Worm (Caenorhabditis elegans) whole organism, dauer: ENCODE data around the gene R12B2.2.

Experiments used
- unc-62 ChIP-seq: sonication (generic microtip); optimal IDR thresholded peaks from 2 replicates; lab custom pipeline; 2017; ENCODE audit warnings: missing biosample characterization, missing genetic modification reagents, missing genetic modification characterization

The R12B2.2 gene

ce11 chrIII:5806720-5807119 lies at the start of gene R12B2.2:
Gene R12B2.2 (plus strand): TSS chrIII:5807020.
- no peak for TF ChIP-seq unc-62 (GFP tag; lab: Kevin White, UChicago)

ce11 chrIII:5757492-5758045 lies 49.3 kb upstream of the R12B2.2 start:
- no peak for TF ChIP-seq unc-62 (GFP tag; lab: Kevin White, UChicago)

ce11 chrIII:5758519-5759099 lies 48.2 kb upstream of the R12B2.2 start:
- no peak for TF ChIP-seq unc-62 (GFP tag; lab: Kevin White, UChicago)

- TF ChIP-seq unc-62 (GFP tag; lab: Kevin White, UChicago): no peak
Measured at ce11 chrIII:5760721-5761120, 46.1 kb upstream of the R12B2.2 start.

- no peak for TF ChIP-seq unc-62 (GFP tag; lab: Kevin White, UChicago)
Measured at ce11 chrIII:5761886-5762285, 44.9 kb upstream of the R12B2.2 start.

ce11 chrIII:5763988-5764387 lies 42.8 kb upstream of the R12B2.2 start:
- no peak for TF ChIP-seq unc-62 (GFP tag; lab: Kevin White, UChicago)

- no peak for TF ChIP-seq unc-62 (GFP tag; lab: Kevin White, UChicago)
Measured at ce11 chrIII:5769726-5770235, 37.0 kb upstream of the R12B2.2 start, which contains the start of gene cutl-23. Gene cutl-23 (plus strand): TSS chrIII:5770185.

- TF ChIP-seq unc-62 (GFP tag; lab: Kevin White, UChicago): no peak
Measured at ce11 chrIII:5782080-5782479, 24.7 kb upstream of the R12B2.2 start.

ce11 chrIII:5785273-5785929 lies 21.4 kb upstream of the R12B2.2 start, which contains the start of gene Y37B11A.3:
Gene Y37B11A.3 (minus strand): TSS chrIII:5785323.
- TF ChIP-seq unc-62 (GFP tag; lab: Kevin White, UChicago): no peak

ce11 chrIII:5790550-5790949 lies 16.3 kb upstream of the R12B2.2 start, which contains the start of gene rev-3:
Gene rev-3 (minus strand): TSS chrIII:5790650.
- no peak for TF ChIP-seq unc-62 (GFP tag; lab: Kevin White, UChicago)

- TF ChIP-seq unc-62 (GFP tag; lab: Kevin White, UChicago): no peak
Measured at ce11 chrIII:5794982-5795381, 11.8 kb upstream of the R12B2.2 start.

ce11 chrIII:5798747-5799146 lies 8.1 kb upstream of the R12B2.2 start, which contains the start of gene ceh-10:
Gene ceh-10 (plus strand): TSS chrIII:5799047.
- TF ChIP-seq unc-62 (GFP tag; lab: Kevin White, UChicago): no peak

ce11 chrIII:5802971-5803370 lies 3.8 kb upstream of the R12B2.2 start, which contains the start of the genes polq-1 and him-10:
Gene polq-1 (minus strand): TSS chrIII:5803160.
Gene him-10 (plus strand): TSS chrIII:5803260.
- no peak for TF ChIP-seq unc-62 (GFP tag; lab: Kevin White, UChicago)

- TF ChIP-seq unc-62 (GFP tag; lab: Kevin White, UChicago): no peak
Measured at ce11 chrIII:5805273-5805672, 1.5 kb upstream of the R12B2.2 start, which contains the start of gene R12B2.3. Gene R12B2.3 (plus strand): TSS chrIII:5805573.

- TF ChIP-seq unc-62 (GFP tag; lab: Kevin White, UChicago): no peak
Measured at ce11 chrIII:5810012-5810411, 3.2 kb downstream of the R12B2.2 start.

- TF ChIP-seq unc-62 (GFP tag; lab: Kevin White, UChicago): no peak
Measured at ce11 chrIII:5811957-5812356, 5.1 kb downstream of the R12B2.2 start.
